Worm (Caenorhabditis elegans) whole organism, L4 larva: ENCODE measurements around the gene acn-1.

Experiments
- F10B5.3 ChIP-seq: sonication (generic microtip); optimal IDR thresholded peaks from 2 replicates; lab custom pipeline; 2016; ENCODE audit warnings: mild to moderate bottlenecking, missing genetic modification characterization, missing compliant biosample characterization
- F49E8.2 ChIP-seq: sonication (generic microtip); optimal IDR thresholded peaks from 2 replicates; lab custom pipeline; 2016; ENCODE audit warnings: missing compliant biosample characterization, mild to moderate bottlenecking, missing genetic modification characterization, borderline replicate concordance
- R02D3.7 ChIP-seq: fragments of 150-350 bp; sonication (generic microtip); optimal IDR thresholded peaks from 3 replicates; lab custom pipeline; 2014; ENCODE audit warnings: missing biosample characterization, missing genetic modification characterization
- T20F7.1 ChIP-seq: fragments of 200-800 bp; sonication (Bioruptor generic); optimal IDR thresholded peaks from 2 replicates; lab custom pipeline; 2018; ENCODE audit warnings: mild to moderate bottlenecking, missing genetic modification characterization, missing compliant biosample characterization
- Y105C5A.15 ChIP-seq: fragments of 200-800 bp; sonication (Bioruptor generic); IDR thresholded peaks from 2 replicates; pipeline ENCODE4 v1.3.6; 2022; ENCODE audit warnings: missing genetic modification characterization, missing compliant biosample characterization
- ZK546.5 ChIP-seq, 2 experiments: sonication (generic microtip); optimal IDR thresholded peaks; 2 replicates each; lab custom pipeline; 2017; ENCODE audit warnings: missing biosample characterization in 2 of 2, missing genetic modification characterization in 2 of 2
- aha-1 ChIP-seq: fragments of 150-350 bp; peaks from one replicate; lab custom pipeline; 2014; ENCODE audit warnings: missing biosample characterization, missing genetic modification characterization
- arid-1 ChIP-seq: fragments of 200-800 bp; sonication (Bioruptor generic); conservative IDR thresholded peaks from 2 replicates; pipeline ENCODE4 v1.3.6; 2022; ENCODE audit warnings: missing genetic modification reagents, missing genetic modification characterization, missing compliant biosample characterization
- attf-4 ChIP-seq: sonication (generic microtip); optimal IDR thresholded peaks from 3 replicates; lab custom pipeline; 2017; ENCODE audit warnings: missing biosample characterization, missing genetic modification characterization
- ceh-20 ChIP-seq: fragments of 200-800 bp; sonication (Bioruptor generic); IDR thresholded peaks from 2 replicates; pipeline ENCODE4 v1.3.6; 2022; ENCODE audit warnings: missing genetic modification reagents, missing genetic modification characterization, missing compliant biosample characterization
- ceh-28 ChIP-seq: fragments of 150-350 bp; optimal IDR thresholded peaks from 2 replicates; lab custom pipeline; 2014; ENCODE audit warnings: missing biosample characterization, missing genetic modification reagents, missing genetic modification characterization
- ceh-62 ChIP-seq: sonication (generic microtip); optimal IDR thresholded peaks from 2 replicates; lab custom pipeline; 2017; ENCODE audit warnings: missing biosample characterization, missing genetic modification characterization
- ceh-82 ChIP-seq: sonication (generic microtip); optimal IDR thresholded peaks from 2 replicates; lab custom pipeline; 2017; ENCODE audit warnings: missing biosample characterization, missing genetic modification characterization
- ces-1 ChIP-seq: fragments of 150-350 bp; sonication (generic microtip); optimal IDR thresholded peaks from 4 replicates; lab custom pipeline; 2014; ENCODE audit warnings: missing biosample characterization, missing genetic modification reagents, missing genetic modification characterization
- cey-2 ChIP-seq: sonication (generic microtip); optimal IDR thresholded peaks from 3 replicates; lab custom pipeline; 2017; ENCODE audit warnings: missing genetic modification characterization, mild to moderate bottlenecking, missing compliant biosample characterization, antibody characterized with exemption, borderline replicate concordance; ENCODE audit not compliant: insufficient read depth
- duxl-1 ChIP-seq: sonication (generic microtip); optimal IDR thresholded peaks from 2 replicates; lab custom pipeline; 2016; ENCODE audit warnings: mild to moderate bottlenecking, missing genetic modification characterization, moderate library complexity, missing compliant biosample characterization; ENCODE audit not compliant: poor library complexity
- dve-1 ChIP-seq: sonication (generic microtip); optimal IDR thresholded peaks from 2 replicates; lab custom pipeline; 2017; ENCODE audit warnings: antibody characterized with exemption, mild to moderate bottlenecking, missing genetic modification characterization, missing compliant biosample characterization; ENCODE audit not compliant: insufficient read depth
- egl-27 ChIP-seq: sonication (generic microtip); optimal IDR thresholded peaks from 3 replicates; lab custom pipeline; 2017; ENCODE audit warnings: missing biosample characterization, missing genetic modification reagents, missing genetic modification characterization
- fkh-10 ChIP-seq: fragments of 150-350 bp; optimal IDR thresholded peaks from 2 replicates; lab custom pipeline; 2014; ENCODE audit warnings: missing biosample characterization, missing genetic modification reagents, missing genetic modification characterization
- gei-8 ChIP-seq: fragments of 200-800 bp; sonication (Bioruptor generic); optimal IDR thresholded peaks from 2 replicates; lab custom pipeline; 2018; ENCODE audit warnings: mild to moderate bottlenecking, missing genetic modification characterization, missing compliant biosample characterization
- hlh-11 ChIP-seq: fragments of 200-800 bp; sonication (Bioruptor generic); optimal IDR thresholded peaks from 2 replicates; lab custom pipeline; 2018; ENCODE audit warnings: mild to moderate bottlenecking, missing genetic modification characterization, missing compliant biosample characterization
- hlh-30 ChIP-seq: sonication (generic microtip); optimal IDR thresholded peaks from 2 replicates; lab custom pipeline; 2017; ENCODE audit warnings: antibody characterized with exemption, mild to moderate bottlenecking, missing genetic modification characterization, missing compliant biosample characterization; ENCODE audit not compliant: insufficient read depth
- jun-1 ChIP-seq: fragments of 150-350 bp; optimal IDR thresholded peaks from 2 replicates; lab custom pipeline; 2014; ENCODE audit warnings: missing biosample characterization, missing genetic modification reagents, missing genetic modification characterization
- lin-1 ChIP-seq: fragments of 200-800 bp; sonication (Bioruptor generic); IDR thresholded peaks from 2 replicates; pipeline ENCODE4 v1.3.6; 2022; ENCODE audit warnings: missing genetic modification reagents, missing genetic modification characterization, missing compliant biosample characterization
- lin-15B ChIP-seq: fragments of 150-350 bp; sonication (generic microtip); optimal IDR thresholded peaks from 3 replicates; lab custom pipeline; 2014; ENCODE audit warnings: missing biosample characterization, missing genetic modification characterization
- lin-29 ChIP-seq: fragments of 200-800 bp; sonication (Bioruptor generic); IDR thresholded peaks from 2 replicates; pipeline ENCODE4 v1.3.6; 2022; ENCODE audit warnings: missing genetic modification reagents, missing genetic modification characterization, missing compliant biosample characterization
- lin-38 ChIP-seq: fragments of 200-800 bp; sonication (Bioruptor generic); IDR thresholded peaks from 2 replicates; pipeline ENCODE4 v1.3.6; 2022; ENCODE audit warnings: missing genetic modification reagents, missing genetic modification characterization, missing compliant biosample characterization
- lir-3 ChIP-seq: sonication (generic microtip); optimal IDR thresholded peaks from 2 replicates; lab custom pipeline; 2016; ENCODE audit warnings: mild to moderate bottlenecking, missing genetic modification characterization, missing compliant biosample characterization
- mdl-1 ChIP-seq, 2 experiments: fragments of 150-350 bp in 1 of 2; sonication (generic microtip) in 1 of 2; optimal IDR thresholded peaks; 2 replicates each; lab custom pipeline; 2014 to 2017; ENCODE audit warnings: missing biosample characterization in 2 of 2, missing genetic modification characterization in 2 of 2
- mdt-29 ChIP-seq: fragments of 200-800 bp; sonication (Bioruptor generic); IDR thresholded peaks from 2 replicates; pipeline ENCODE4 v1.3.6; 2022; ENCODE audit warnings: missing genetic modification reagents, missing genetic modification characterization, missing compliant biosample characterization
- mep-1 ChIP-seq: fragments of 150-350 bp; sonication (generic microtip); optimal IDR thresholded peaks from 3 replicates; lab custom pipeline; 2014; ENCODE audit warnings: missing biosample characterization, missing genetic modification characterization
- mxl-2 ChIP-seq: fragments of 200-800 bp; sonication (Bioruptor generic); conservative IDR thresholded peaks from 2 replicates; pipeline ENCODE4 v1.3.6; 2022; ENCODE audit warnings: missing genetic modification reagents, missing genetic modification characterization, missing compliant biosample characterization
- nhr-111 ChIP-seq: fragments of 200-800 bp; sonication (Bioruptor generic); optimal IDR thresholded peaks from 2 replicates; lab custom pipeline; 2018; ENCODE audit warnings: mild to moderate bottlenecking, missing genetic modification characterization, missing compliant biosample characterization
- nhr-41 ChIP-seq: fragments of 200-800 bp; sonication (Bioruptor generic); IDR thresholded peaks from 2 replicates; pipeline ENCODE4 v1.3.6; 2022; ENCODE audit warnings: missing genetic modification reagents, missing genetic modification characterization, missing compliant biosample characterization
- nhr-42 ChIP-seq: fragments of 200-800 bp; sonication (Bioruptor generic); IDR thresholded peaks from 2 replicates; pipeline ENCODE4 v1.3.6; 2022; ENCODE audit warnings: missing genetic modification characterization, missing compliant biosample characterization
- nhr-6 ChIP-seq: fragments of 150-350 bp; optimal IDR thresholded peaks from 2 replicates; lab custom pipeline; 2014; ENCODE audit warnings: missing biosample characterization, missing genetic modification characterization
- nhr-76 ChIP-seq: fragments of 150-350 bp; optimal IDR thresholded peaks from 2 replicates; lab custom pipeline; 2014; ENCODE audit warnings: missing biosample characterization, missing genetic modification characterization
- set-16 ChIP-seq: fragments of 200-800 bp; sonication (Bioruptor generic); IDR thresholded peaks from 2 replicates; pipeline ENCODE4 v1.3.6; 2022; ENCODE audit warnings: missing genetic modification reagents, missing genetic modification characterization, missing compliant biosample characterization
- snpc-4 ChIP-seq: fragments of 150-350 bp; optimal IDR thresholded peaks from 2 replicates; lab custom pipeline; 2014; ENCODE audit warnings: missing biosample characterization, missing genetic modification characterization
- spr-1 ChIP-seq: sonication (generic microtip); optimal IDR thresholded peaks from 2 replicates; lab custom pipeline; 2016; ENCODE audit warnings: mild to moderate bottlenecking, missing genetic modification characterization, missing compliant biosample characterization
- spr-3 ChIP-seq: fragments of 200-800 bp; sonication (Bioruptor generic); optimal IDR thresholded peaks from 2 replicates; lab custom pipeline; 2018; ENCODE audit warnings: mild to moderate bottlenecking, missing genetic modification characterization, missing compliant biosample characterization
- tag-97 ChIP-seq: fragments of 200-800 bp; sonication (Bioruptor generic); IDR thresholded peaks from 2 replicates; pipeline ENCODE4 v1.3.6; 2022; ENCODE audit warnings: missing genetic modification characterization, missing compliant biosample characterization
- tra-1 ChIP-seq: fragments of 200-800 bp; sonication (Bioruptor generic); IDR thresholded peaks from 2 replicates; pipeline ENCODE4 v1.3.6; 2022; ENCODE audit warnings: missing genetic modification reagents, missing genetic modification characterization, missing compliant biosample characterization
- unc-130 ChIP-seq: sonication (generic microtip); optimal IDR thresholded peaks from 2 replicates; lab custom pipeline; 2016; ENCODE audit warnings: missing genetic modification reagents, missing genetic modification characterization, missing compliant biosample characterization
- unc-39 ChIP-seq: sonication (generic microtip); optimal IDR thresholded peaks from 2 replicates; lab custom pipeline; 2017; ENCODE audit warnings: missing biosample characterization, missing genetic modification characterization
- vab-7 ChIP-seq: fragments of 200-800 bp; sonication (Bioruptor generic); IDR thresholded peaks from 2 replicates; pipeline ENCODE4 v1.3.6; 2022; ENCODE audit warnings: missing genetic modification reagents, missing genetic modification characterization, missing compliant biosample characterization
- zfp-2 ChIP-seq: sonication (generic microtip); optimal IDR thresholded peaks from 2 replicates; lab custom pipeline; 2016; ENCODE audit warnings: mild to moderate bottlenecking, missing genetic modification characterization, missing compliant biosample characterization
- zfp-3 ChIP-seq: fragments of 200-800 bp; sonication (Bioruptor generic); conservative IDR thresholded peaks from 2 replicates; pipeline ENCODE4 v1.3.6; 2022; ENCODE audit warnings: missing genetic modification reagents, missing genetic modification characterization, missing compliant biosample characterization
- zip-11 ChIP-seq: fragments of 200-800 bp; sonication (Bioruptor generic); IDR thresholded peaks from 2 replicates; pipeline ENCODE4 v1.3.6; 2022; ENCODE audit warnings: missing genetic modification characterization, missing compliant biosample characterization
- ztf-7 ChIP-seq: fragments of 150-350 bp; optimal IDR thresholded peaks from 2 replicates; lab custom pipeline; 2014; ENCODE audit warnings: missing biosample characterization, missing genetic modification characterization

acn-1 gene

DNA sequence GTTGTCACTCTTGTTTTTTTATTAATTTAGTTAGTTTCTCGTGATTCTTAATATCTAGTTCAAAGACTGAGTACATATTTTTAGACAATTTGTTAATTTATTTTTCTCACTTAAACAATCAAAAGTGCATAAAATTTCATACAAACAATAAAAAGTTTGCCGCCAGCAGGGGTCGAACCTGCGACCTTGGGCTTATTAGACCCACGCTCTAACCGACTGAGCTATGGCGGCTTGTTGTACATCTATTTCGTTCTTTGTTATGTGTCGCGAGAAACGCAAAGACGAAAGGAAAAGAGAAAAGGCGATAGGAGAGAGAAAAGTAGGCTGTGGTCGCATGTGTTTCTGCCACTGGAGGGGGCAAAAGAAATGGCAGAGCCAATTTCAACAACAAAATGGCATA, 11.4 kb downstream of the acn-1 start (continued):
- peak; percentile 91 for TF ChIP-seq nhr-111 (GFP tag; lab: Kevin White, UChicago)
- peak; percentile 3 for TF ChIP-seq jun-1 (tag; lab: Kevin White, UChicago)
- TF ChIP-seq duxl-1: peak; percentile 78
- 0 out of 2 replicates have a peak, but pooled peaks have one; percentile 11 for TF ChIP-seq set-16 (GFP tag; lab: Robert Waterston, UW)
- peak; percentile 39 for TF ChIP-seq ces-1 (GFP tag; lab: Kevin White, UChicago)
- TF ChIP-seq vab-7: peak; percentile 95
- TF ChIP-seq mdt-29 (GFP tag; lab: Robert Waterston, UW): peak; percentile 87
- TF ChIP-seq spr-3 (GFP tag; lab: Kevin White, UChicago): peak; percentile 72
- peak; percentile 86 for TF ChIP-seq hlh-30 (tag; lab: Kevin White, UChicago)
- peak; percentile 86 for TF ChIP-seq mxl-2 (GFP tag; lab: Robert Waterston, UW)
- TF ChIP-seq ceh-82: no peak
- TF ChIP-seq cey-2 (tag; lab: Kevin White, UChicago): no peak
- TF ChIP-seq T20F7.1 (GFP tag; lab: Kevin White, UChicago): peak; percentile 73
- TF ChIP-seq attf-4 (tag; lab: Kevin White, UChicago): peak; percentile 30
- peak; percentile 75 for TF ChIP-seq F49E8.2 (tag; lab: Kevin White, UChicago)
- TF ChIP-seq zfp-2 (tag; lab: Kevin White, UChicago): peak; percentile 68
- TF ChIP-seq gei-8 (GFP tag; lab: Kevin White, UChicago): peak; percentile 86
- TF ChIP-seq ztf-7: peak; percentile 87
- no peak for TF ChIP-seq snpc-4 (tag; lab: Kevin White, UChicago)
- TF ChIP-seq arid-1: peak; percentile 84
- TF ChIP-seq ZK546.5 (tag; optimal IDR thresholded peaks at IDR 0.05; lab: Kevin White, UChicago): no peak
- TF ChIP-seq egl-27 (tag; lab: Kevin White, UChicago): no peak
- TF ChIP-seq ceh-28 (tag; lab: Kevin White, UChicago): no peak
- peak in 1 of 2 experiments; percentile 84 for TF ChIP-seq mdl-1 (tag; optimal IDR thresholded peaks at IDR 0.05; lab: Kevin White, UChicago)
- TF ChIP-seq zip-11 (GFP tag; lab: Robert Waterston, UW): 0 out of 2 replicates have a peak, but pooled peaks have one; percentile 40
- peak; percentile 88 for TF ChIP-seq zfp-3 (GFP tag; lab: Robert Waterston, UW)
- TF ChIP-seq F10B5.3 (tag; lab: Kevin White, UChicago): peak; percentile 63
- peak; percentile 93 for TF ChIP-seq ceh-20
- peak; percentile 64 for TF ChIP-seq nhr-6
- peak; percentile 75 for TF ChIP-seq lir-3
- TF ChIP-seq spr-1 (tag; lab: Kevin White, UChicago): peak; percentile 82
- peak; percentile 92 for TF ChIP-seq tra-1
- peak; percentile 81 for TF ChIP-seq lin-38 (GFP tag; lab: Robert Waterston, UW)
- peak; percentile 64; the same call in 1 of the 2 replicates for TF ChIP-seq nhr-41 (GFP tag; lab: Robert Waterston, UW)
- peak; percentile 88 for TF ChIP-seq lin-1
- TF ChIP-seq R02D3.7 (tag; lab: Kevin White, UChicago): peak; percentile 20
- no peak for TF ChIP-seq unc-39 (tag; lab: Kevin White, UChicago)
- TF ChIP-seq unc-130 (GFP tag; lab: Kevin White, UChicago): peak; percentile 54
- peak; percentile 82 for TF ChIP-seq nhr-42 (GFP tag; lab: Robert Waterston, UW)
- peak; percentile 80 for TF ChIP-seq hlh-11
- TF ChIP-seq tag-97 (GFP tag; lab: Robert Waterston, UW): no peak
- no peak for TF ChIP-seq ceh-62 (tag; lab: Kevin White, UChicago)
- no peak for TF ChIP-seq nhr-76
- TF ChIP-seq Y105C5A.15 (GFP tag; lab: Robert Waterston, UW): peak; percentile 86; the same call in 1 of the 2 replicates
- TF ChIP-seq fkh-10 (GFP tag; lab: Kevin White, UChicago): peak; percentile 75
- TF ChIP-seq lin-15B (tag; lab: Kevin White, UChicago): no peak
- TF ChIP-seq aha-1: peak; percentile 98
- TF ChIP-seq mep-1 (tag; lab: Kevin White, UChicago): peak; percentile 94
- peak; percentile 82; the same call in 1 of the 2 replicates for TF ChIP-seq lin-29 (GFP tag; lab: Robert Waterston, UW)
- peak; percentile 87 for TF ChIP-seq dve-1
